Fruit fly (Drosophila melanogaster) whole organism, embryonic: ENCODE results near the gene HDAC4.
A peak's percentile ranks its signal among the peaks of the same experiment; 100 is the strongest.

Experiments
- Adf1 ChIP-seq: fragments of 200-800 bp; sonication (Bioruptor generic); IDR thresholded peaks from 2 replicates; pipeline ENCODE4 v1.3.6; 2022; ENCODE audit warnings: missing biosample characterization, missing genetic modification characterization
- Awh ChIP-seq: fragments of 200-800 bp; sonication (Bioruptor generic); IDR thresholded peaks from 2 replicates; pipeline ENCODE4, ENCODE4 v1.3.6; 2022; ENCODE audit warnings: missing biosample characterization, missing genetic modification characterization
- Bdp1 ChIP-seq: fragments of 200-800 bp; sonication (Bioruptor generic); optimal IDR thresholded peaks from 3 replicates; lab custom pipeline; 2016; ENCODE audit warnings: missing biosample characterization, missing genetic modification characterization
- Bgb ChIP-seq: fragments of 200-800 bp; sonication (Bioruptor generic); IDR thresholded peaks from 2 replicates; pipeline ENCODE4 v1.3.6; 2022; ENCODE audit warnings: missing biosample characterization, missing genetic modification characterization; ENCODE audit not compliant: partially characterized antibody
- CG10565 ChIP-seq: fragments of 200-800 bp; sonication (Bioruptor generic); optimal IDR thresholded peaks from 3 replicates; lab custom pipeline; 2016; ENCODE audit warnings: missing biosample characterization, mild to moderate bottlenecking, missing genetic modification characterization
- CG10654 ChIP-seq: fragments of 200-800 bp; sonication (Bioruptor generic); optimal IDR thresholded peaks from 2 replicates; lab custom pipeline; 2016; ENCODE audit warnings: missing biosample characterization, missing genetic modification characterization
- CG12071 ChIP-seq: fragments of 200-800 bp; sonication (Bioruptor generic); optimal IDR thresholded peaks from 3 replicates; lab custom pipeline; 2018; ENCODE audit warnings: missing biosample characterization, mild to moderate bottlenecking, missing genetic modification characterization
- CG12391 ChIP-seq: fragments of 200-800 bp; sonication (Bioruptor generic); optimal IDR thresholded peaks from 3 replicates; lab custom pipeline; 2018; ENCODE audit warnings: missing biosample characterization, mild to moderate bottlenecking, missing genetic modification characterization, moderate library complexity
- CG16779 ChIP-seq: fragments of 200-800 bp; sonication (Bioruptor generic); IDR thresholded peaks from 2 replicates; pipeline ENCODE4 v1.3.6; 2022; ENCODE audit warnings: missing biosample characterization, missing genetic modification characterization
- CG2712 ChIP-seq: fragments of 200-800 bp; optimal IDR thresholded peaks from 3 replicates; lab custom pipeline; 2019; ENCODE audit warnings: missing biosample characterization, mild to moderate bottlenecking, missing genetic modification characterization, moderate library complexity
- CG30403 ChIP-seq: fragments of 200-800 bp; sonication (Bioruptor generic); optimal IDR thresholded peaks from 3 replicates; lab custom pipeline; 2016; ENCODE audit warnings: missing biosample characterization, missing genetic modification characterization
- CG5245 ChIP-seq: fragments of 200-800 bp; sonication (Bioruptor generic); optimal IDR thresholded peaks from 3 replicates; lab custom pipeline; 2016; ENCODE audit warnings: missing biosample characterization, missing genetic modification characterization
- CG6654 ChIP-seq: fragments of 200-800 bp; sonication (Bioruptor generic); optimal IDR thresholded peaks from 2 replicates; lab custom pipeline; 2017; ENCODE audit warnings: missing biosample characterization, mild to moderate bottlenecking, missing genetic modification characterization
- CG7271 ChIP-seq: fragments of 200-800 bp; sonication (Bioruptor generic); optimal IDR thresholded peaks from 2 replicates; lab custom pipeline; 2018; ENCODE audit warnings: missing biosample characterization, mild to moderate bottlenecking, missing genetic modification characterization, moderate library complexity
- CG7556 ChIP-seq: fragments of 200-800 bp; sonication (Bioruptor generic); optimal IDR thresholded peaks from 2 replicates; lab custom pipeline; 2017; ENCODE audit warnings: missing biosample characterization, mild to moderate bottlenecking, missing genetic modification characterization
- CG7786 ChIP-seq: fragments of 200-800 bp; sonication (Bioruptor generic); optimal IDR thresholded peaks from 2 replicates; lab custom pipeline; 2016; ENCODE audit warnings: missing biosample characterization, missing genetic modification characterization
- CG7839 ChIP-seq: fragments of 200-800 bp; sonication (Bioruptor generic); optimal IDR thresholded peaks from 3 replicates; lab custom pipeline; 2018; ENCODE audit warnings: missing biosample characterization, mild to moderate bottlenecking, missing genetic modification characterization, moderate library complexity
- CG8478 ChIP-seq: fragments of >200 bp; optimal IDR thresholded peaks from 2 replicates; lab custom pipeline; 2018
- CG8924 ChIP-seq: fragments of 200-800 bp; optimal IDR thresholded peaks from 3 replicates; lab custom pipeline; 2019; ENCODE audit warnings: missing biosample characterization, mild to moderate bottlenecking, missing genetic modification characterization, moderate library complexity
- CG9437 ChIP-seq: fragments of 200-800 bp; sonication (Bioruptor generic); optimal IDR thresholded peaks from 2 replicates; lab custom pipeline; 2018; ENCODE audit warnings: missing biosample characterization, mild to moderate bottlenecking, missing genetic modification characterization
- CG9932 ChIP-seq: fragments of 200-800 bp; sonication (Bioruptor generic); IDR thresholded peaks from 2 replicates; pipeline ENCODE4 v1.3.6; 2022; ENCODE audit warnings: missing biosample characterization, missing genetic modification characterization
- CoRest ChIP-seq: fragments of 200-800 bp; sonication (Bioruptor generic); optimal IDR thresholded peaks from 3 replicates; lab custom pipeline; 2018; ENCODE audit warnings: missing biosample characterization, mild to moderate bottlenecking, missing genetic modification characterization, moderate library complexity
- Dip3 ChIP-seq: fragments of 200-800 bp; sonication (Bioruptor generic); optimal IDR thresholded peaks from 3 replicates; lab custom pipeline; 2016; ENCODE audit warnings: missing biosample characterization, missing genetic modification characterization
- HLH4C ChIP-seq: fragments of 200-800 bp; sonication (Bioruptor generic); IDR thresholded peaks from 3 replicates; pipeline ENCODE4 v1.3.6; 2022; ENCODE audit warnings: missing biosample characterization, missing genetic modification characterization; ENCODE audit not compliant: partially characterized antibody
- HLHmδ ChIP-seq: fragments of 200-800 bp; sonication (Bioruptor generic); optimal IDR thresholded peaks from 2 replicates; lab custom pipeline; 2018; ENCODE audit warnings: missing biosample characterization, mild to moderate bottlenecking, missing genetic modification characterization, moderate library complexity
- Hand ChIP-seq: fragments of 200-800 bp; sonication (Bioruptor generic); optimal IDR thresholded peaks from 2 replicates; lab custom pipeline; 2017; ENCODE audit warnings: mild to moderate bottlenecking, missing biosample characterization, missing genetic modification reagents, missing genetic modification characterization
- Hr3 ChIP-seq: fragments of 200-800 bp; sonication (Bioruptor generic); optimal IDR thresholded peaks from 3 replicates; lab custom pipeline; 2016; ENCODE audit warnings: missing biosample characterization, missing genetic modification characterization
- Max ChIP-seq: fragments of 200-800 bp; sonication (Bioruptor generic); optimal IDR thresholded peaks from 2 replicates; lab custom pipeline; 2016; ENCODE audit warnings: missing biosample characterization, mild to moderate bottlenecking, missing genetic modification characterization
- Neu2 ChIP-seq: fragments of 200-800 bp; sonication (Bioruptor generic); optimal IDR thresholded peaks from 3 replicates; lab custom pipeline; 2016; ENCODE audit warnings: missing biosample characterization, missing genetic modification characterization, borderline replicate concordance
- Rfx ChIP-seq: fragments of 200-800 bp; sonication (Bioruptor generic); IDR thresholded peaks from 2 replicates; pipeline ENCODE4 v1.3.6; 2022; ENCODE audit warnings: missing biosample characterization, missing genetic modification characterization
- Sox102F ChIP-seq: fragments of 200-800 bp; sonication (Bioruptor generic); optimal IDR thresholded peaks from 2 replicates; lab custom pipeline; 2018; ENCODE audit warnings: missing biosample characterization, mild to moderate bottlenecking, missing genetic modification characterization, moderate library complexity
- Stat92E ChIP-seq, 3 experiments: fragments of >200 bp in 2 of 3; fragments of 200-800 bp in 1 of 3; sonication (Bioruptor generic) in 1 of 3; optimal IDR thresholded peaks; 2 replicates each; lab custom pipeline; 2017 to 2019; ENCODE audit warnings: missing biosample characterization in 3 of 3, missing genetic modification characterization in 3 of 3, mild to moderate bottlenecking in 1 of 3, moderate library complexity in 1 of 3
- Usf ChIP-seq: fragments of 200-800 bp; sonication (Bioruptor generic); optimal IDR thresholded peaks from 2 replicates; lab custom pipeline; 2017; ENCODE audit warnings: missing genotype, missing biosample characterization, missing genetic modification characterization
- btn ChIP-seq: fragments of 200-800 bp; sonication (Bioruptor generic); optimal IDR thresholded peaks from 2 replicates; lab custom pipeline; 2016; ENCODE audit warnings: missing biosample characterization, missing genetic modification characterization
- cato ChIP-seq: fragments of 200-800 bp; sonication (Bioruptor generic); optimal IDR thresholded peaks from 2 replicates; lab custom pipeline; 2016; ENCODE audit warnings: missing biosample characterization, missing genetic modification characterization, borderline replicate concordance
- cwo ChIP-seq: fragments of 200-800 bp; sonication (Bioruptor generic); optimal IDR thresholded peaks from 3 replicates; lab custom pipeline; 2017; ENCODE audit warnings: missing biosample characterization, missing genetic modification characterization, mild to moderate bottlenecking, moderate library complexity, missing genetic modification reagents
- danr ChIP-seq: fragments of 200-800 bp; sonication (Bioruptor generic); IDR thresholded peaks from 2 replicates; pipeline ENCODE4 v1.3.6; 2022; ENCODE audit warnings: missing biosample characterization, missing genetic modification characterization
- ewg ChIP-seq: fragments of 200-800 bp; sonication (Bioruptor generic); optimal IDR thresholded peaks from 3 replicates; lab custom pipeline; 2017; ENCODE audit warnings: mild to moderate bottlenecking, missing biosample characterization, missing genetic modification reagents, missing genetic modification characterization
- her ChIP-seq: fragments of 200-800 bp; sonication (Bioruptor generic); optimal IDR thresholded peaks from 2 replicates; lab custom pipeline; 2016; ENCODE audit warnings: missing biosample characterization, missing genetic modification characterization
- hkb ChIP-seq, 2 experiments: fragments of 200-800 bp in 1 of 2; fragments of >200 bp in 1 of 2; sonication (Bioruptor generic) in 1 of 2; IDR thresholded peaks in 1 of 2; optimal IDR thresholded peaks in 1 of 2; 2 replicates each; pipeline versions ENCODE4 v1.3.6 to Lab custom; 2017 to 2022; ENCODE audit warnings: missing biosample characterization in 1 of 2, missing genetic modification characterization in 1 of 2
- jumu ChIP-seq: fragments of 200-800 bp; sonication (Bioruptor generic); optimal IDR thresholded peaks from 3 replicates; lab custom pipeline; 2016; ENCODE audit warnings: missing biosample characterization, missing genetic modification characterization
- lilli ChIP-seq: fragments of 200-800 bp; sonication (Bioruptor generic); optimal IDR thresholded peaks from 3 replicates; lab custom pipeline; 2016; ENCODE audit warnings: missing biosample characterization, missing genetic modification characterization
- nau ChIP-seq: fragments of 200-800 bp; sonication (Bioruptor generic); optimal IDR thresholded peaks from 3 replicates; lab custom pipeline; 2017; ENCODE audit warnings: missing biosample characterization, mild to moderate bottlenecking, missing genetic modification characterization, missing genetic modification reagents
- rib ChIP-seq: fragments of 200-800 bp; sonication (Bioruptor generic); IDR thresholded peaks from 2 replicates; pipeline ENCODE4 v1.3.6; 2022; ENCODE audit warnings: missing biosample characterization, missing genetic modification characterization
- row ChIP-seq: fragments of 200-800 bp; sonication (Bioruptor generic); IDR thresholded peaks from 3 replicates; pipeline ENCODE4 v1.3.6; 2022; ENCODE audit warnings: missing biosample characterization, missing genetic modification characterization
- sc ChIP-seq, 3 experiments: fragments of >200 bp in 2 of 3; fragments of 200-800 bp in 1 of 3; sonication (Bioruptor generic) in 1 of 3; optimal IDR thresholded peaks; 2 replicates in 2 of 3; 3 replicates in 1 of 3; lab custom pipeline; 2017; ENCODE audit warnings: mild to moderate bottlenecking in 1 of 3, missing biosample characterization in 1 of 3, missing genetic modification characterization in 1 of 3, missing genetic modification reagents in 1 of 3
- shn ChIP-seq: fragments of 200-800 bp; sonication (Bioruptor generic); optimal IDR thresholded peaks from 3 replicates; lab custom pipeline; 2016; ENCODE audit warnings: missing biosample characterization, missing genetic modification characterization
- slbo ChIP-seq: fragments of 200-800 bp; sonication (Bioruptor generic); IDR thresholded peaks from 2 replicates; pipeline ENCODE4 v1.3.6; 2022; ENCODE audit warnings: missing biosample characterization, missing genetic modification characterization
- tna ChIP-seq: fragments of 200-800 bp; sonication (Bioruptor generic); IDR thresholded peaks from 2 replicates; pipeline ENCODE4 v1.3.6; 2022; ENCODE audit warnings: missing biosample characterization, missing genetic modification characterization; ENCODE audit not compliant: partially characterized antibody
- wor ChIP-seq: fragments of 200-800 bp; sonication (Bioruptor generic); IDR thresholded peaks from 2 replicates; pipeline ENCODE4 v1.3.6; 2022; ENCODE audit warnings: missing biosample characterization, missing genetic modification characterization

HDAC4 gene

dm6 chrX:13226478-13226877 is 59.0 kb downstream of the HDAC4 start (continued):
- TF ChIP-seq Adf1 (GFP tag; lab: Robert Waterston, UW) (no peak), lilli (GFP tag; lab: Kevin White, UChicago) (no peak), CG6654 (GFP tag; lab: Kevin White, UChicago) (no peak), CG8478 (lab: Kevin White, UChicago) (no peak), CG10565 (no peak), Hand (GFP tag; lab: Kevin White, UChicago) (no peak), btn (GFP tag; lab: Kevin White, UChicago) (no peak), CG10654 (GFP tag; lab: Kevin White, UChicago) (no peak), shn (no peak), CG30403 (peak; percentile 38), wor (no peak), cwo (GFP tag; lab: Kevin White, UChicago) (no peak), CG9437 (GFP tag; lab: Kevin White, UChicago) (no peak), row (peak; percentile 34; the same call in 1 of the 3 replicates), CG7271 (no peak), HLH4C (GFP tag; lab: Robert Waterston, UW) (no peak), Usf (no peak), hkb (optimal IDR thresholded peaks at IDR 0.05; lab: Kevin White, UChicago) (no peak), hkb (GFP tag; IDR thresholded peaks at IDR 0.05; lab: Robert Waterston, UW) (peak; percentile 42; the same call in 1 of the 2 replicates), CG2712 (tag; lab: Kevin White, UChicago) (peak; percentile 76), Awh (GFP tag; lab: Robert Waterston, UW) (no peak), CG7556 (GFP tag; lab: Kevin White, UChicago) (peak; percentile 38), CG5245 (GFP tag; lab: Kevin White, UChicago) (no peak), HLHmδ (no peak), Hr3 (GFP tag; lab: Kevin White, UChicago) (no peak), Dip3 (GFP tag; lab: Kevin White, UChicago) (no peak), Sox102F (GFP tag; lab: Kevin White, UChicago) (peak; percentile 72), cato (GFP tag; lab: Kevin White, UChicago) (no peak), danr (no peak), CG16779 (no peak), CG7839 (tag; lab: Kevin White, UChicago) (peak; percentile 41), slbo (no peak), her (GFP tag; lab: Kevin White, UChicago) (no peak), CG8924 (peak; percentile 47), Max (GFP tag; lab: Kevin White, UChicago) (no peak), CG12071 (GFP tag; lab: Kevin White, UChicago) (no peak), CG12391 (tag; lab: Kevin White, UChicago) (peak; percentile 50), tna (no peak), CG9932 (GFP tag; lab: Robert Waterston, UW) (no peak), CG7786 (GFP tag; lab: Kevin White, UChicago) (no peak), ewg (no peak), Rfx (GFP tag; lab: Robert Waterston, UW) (no peak), Bgb (GFP tag; lab: Robert Waterston, UW) (no peak), nau (GFP tag; lab: Kevin White, UChicago) (no peak), rib (GFP tag; lab: Robert Waterston, UW) (no peak), jumu (GFP tag; lab: Kevin White, UChicago) (no peak), CoRest (tag; lab: Kevin White, UChicago) (peak; percentile 46), Neu2 (GFP tag; lab: Kevin White, UChicago) (no peak), Bdp1 (no peak), sc (optimal IDR thresholded peaks at IDR 0.05; lab: Kevin White, UChicago) (no peak), sc (GFP tag; optimal IDR thresholded peaks at IDR 0.05; lab: Kevin White, UChicago) (peak; percentile 20), Stat92E (GFP tag; optimal IDR thresholded peaks at IDR 0.05; lab: Kevin White, UChicago) (no peak)
